Fruit fly (Drosophila melanogaster): ENCODE results near the gene PGRP-LF.

- TF ChIP-seq CG15710 (tag; optimal IDR thresholded peaks at IDR 0.05) (peak; percentile 6), CG4496 (GFP tag; IDR thresholded peaks at IDR 0.05) (peak; percentile 53; the same call in 1 of the 3 replicates), CG10348 (GFP tag; IDR thresholded peaks at IDR 0.05) (no peak), D1 (tag; optimal IDR thresholded peaks at IDR 0.05) (no peak)
Measured at dm6 chr3L:9381602-9382001, 32.2 kb downstream of the PGRP-LF start, which contains the start of gene Hsp23.
